Worm (Caenorhabditis elegans) whole organism, L3 larva: ENCODE results near the gene Y82E9BR.3.

ENCODE experiments used
- ceh-9 ChIP-seq: sonication (generic microtip); optimal IDR thresholded peaks from 2 replicates; lab custom pipeline; 2018; ENCODE audit warnings: missing biosample characterization, missing genetic modification characterization
- egl-27 ChIP-seq: sonication (generic microtip); optimal IDR thresholded peaks from 4 replicates; lab custom pipeline; 2017; ENCODE audit warnings: missing biosample characterization, missing genetic modification reagents, missing genetic modification characterization
- fos-1 ChIP-seq: fragments of 150-350 bp; optimal IDR thresholded peaks from 2 replicates; lab custom pipeline; 2014; ENCODE audit warnings: missing biosample characterization, missing genetic modification characterization
- lin-39 ChIP-seq: fragments of 150-350 bp; optimal IDR thresholded peaks from 2 replicates; lab custom pipeline; 2018; ENCODE audit warnings: missing biosample characterization, missing genetic modification reagents, missing genetic modification characterization
- lsy-12 ChIP-seq: sonication (generic microtip); optimal IDR thresholded peaks from 2 replicates; lab custom pipeline; 2016; ENCODE audit warnings: mild to moderate bottlenecking, missing genetic modification characterization, missing compliant biosample characterization
- nhr-12 ChIP-seq: fragments of 150-350 bp; optimal IDR thresholded peaks from 2 replicates; lab custom pipeline; 2014; ENCODE audit warnings: missing biosample characterization, missing genetic modification characterization

ce11 chrIII:1428448-1428847 lies 9.5 kb downstream of the Y82E9BR.3 start:
- TF ChIP-seq lin-39 (no peak), egl-27 (tag; lab: Kevin White, UChicago) (no peak), lsy-12 (tag; lab: Kevin White, UChicago) (no peak), fos-1 (tag; lab: Kevin White, UChicago) (no peak), nhr-12 (tag; lab: Kevin White, UChicago) (no peak), ceh-9 (tag; lab: Kevin White, UChicago) (no peak)
